Fruit fly (Drosophila melanogaster): Measurements from ENCODE around the gene grim.

grim gene

DNA sequence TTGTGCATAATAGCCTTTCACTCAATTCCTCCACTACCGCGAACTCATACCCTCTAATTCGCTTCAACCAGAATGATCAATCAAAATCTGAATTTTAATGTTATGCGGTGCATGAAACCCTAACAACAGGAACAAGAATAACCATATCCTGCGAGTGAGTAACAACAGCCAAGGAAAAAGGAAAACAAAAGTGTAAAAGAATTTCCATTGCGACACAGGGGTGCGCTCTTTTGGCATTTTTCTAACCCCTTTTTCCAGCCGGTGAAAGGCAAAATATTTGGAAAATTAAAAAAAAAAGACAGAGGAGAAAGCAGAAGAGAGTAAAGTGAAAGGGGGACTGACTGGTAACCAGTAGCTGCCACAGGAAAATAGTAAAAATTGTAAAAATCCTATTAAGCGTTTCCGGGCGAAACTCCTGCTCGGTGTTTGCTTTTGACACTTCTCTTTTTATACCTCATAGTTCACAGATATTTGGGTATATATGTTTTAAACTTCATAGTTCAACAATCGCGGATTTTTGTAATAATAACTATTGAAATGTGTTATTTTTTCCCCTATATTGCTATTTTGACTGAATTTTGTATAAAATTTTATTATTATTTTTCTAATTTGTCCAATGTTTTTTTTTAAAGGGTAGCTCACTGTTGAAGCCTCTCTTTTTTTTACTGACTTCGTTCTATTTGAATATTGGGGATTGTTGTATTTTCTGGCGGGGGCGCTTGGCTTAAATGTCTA lies 14.1 kb downstream of the grim start:
- no peak for TF ChIP-seq CG17801 (GFP tag; optimal IDR thresholded peaks at IDR 0.05; ENCODE audit: partially characterized antibody)

DNA sequence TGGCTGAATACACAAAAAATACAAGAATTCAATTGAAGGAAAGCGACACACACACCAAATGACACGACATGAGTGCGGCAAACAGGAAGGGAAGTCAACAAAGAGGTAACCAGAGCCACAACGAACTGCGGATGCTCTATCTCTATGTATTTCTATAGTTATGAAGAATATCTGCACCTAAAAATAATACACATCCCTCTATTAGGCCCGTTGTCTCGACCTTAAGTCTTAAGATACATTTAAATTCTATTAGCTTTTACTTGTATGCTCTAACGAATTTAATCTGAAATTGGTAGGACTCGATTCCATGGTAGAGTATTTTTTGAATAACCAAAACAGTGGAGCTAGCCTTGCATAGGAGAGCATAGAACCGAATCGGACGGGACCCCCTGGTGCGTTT lies 23.0 kb downstream of the grim start:
- TF ChIP-seq CG17801 (GFP tag; optimal IDR thresholded peaks at IDR 0.05; ENCODE audit: partially characterized antibody) = no peak

DNA sequence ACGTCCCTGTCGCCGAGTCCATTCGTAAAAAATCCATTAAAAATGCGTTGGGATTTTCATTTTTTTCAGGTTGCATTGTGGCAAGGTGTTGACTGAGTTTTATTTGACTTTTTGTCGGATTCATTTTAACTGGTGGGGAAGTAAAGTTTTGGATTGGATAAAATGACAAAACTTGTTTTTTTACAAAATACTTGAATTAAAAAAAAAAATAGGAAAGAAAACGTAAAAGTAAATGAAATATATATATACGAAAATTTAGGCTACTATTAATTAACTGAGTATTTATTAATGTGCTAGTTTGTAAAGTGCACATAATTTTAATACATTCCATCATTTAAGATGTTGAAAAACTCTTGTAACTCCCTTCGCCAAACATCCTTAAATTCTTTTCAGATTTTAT lies 27.6 kb downstream of the grim start:
- TF ChIP-seq CG17801 (GFP tag; optimal IDR thresholded peaks at IDR 0.05; ENCODE audit: partially characterized antibody) = no peak

DNA sequence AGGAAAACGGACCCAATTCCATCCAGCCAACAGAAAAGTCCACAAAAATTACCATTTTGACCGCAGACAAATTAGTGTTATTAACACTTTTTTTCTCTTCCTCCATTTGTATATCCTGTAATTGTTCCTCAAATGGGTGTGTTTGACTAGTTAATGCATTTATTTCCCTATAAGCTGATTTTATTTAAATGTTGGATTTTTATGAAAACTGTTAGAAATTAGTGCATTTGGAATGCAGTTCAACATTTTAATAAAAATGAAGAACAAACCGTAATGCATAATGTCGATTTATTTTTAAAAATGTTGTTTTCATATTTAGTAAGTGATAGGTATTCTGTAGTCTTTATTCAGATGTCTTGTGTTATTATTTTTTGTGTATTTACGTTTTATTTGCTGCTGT lies 28.3 kb downstream of the grim start:
- TF ChIP-seq CG17801 (GFP tag; optimal IDR thresholded peaks at IDR 0.05; ENCODE audit: partially characterized antibody) = no peak

DNA sequence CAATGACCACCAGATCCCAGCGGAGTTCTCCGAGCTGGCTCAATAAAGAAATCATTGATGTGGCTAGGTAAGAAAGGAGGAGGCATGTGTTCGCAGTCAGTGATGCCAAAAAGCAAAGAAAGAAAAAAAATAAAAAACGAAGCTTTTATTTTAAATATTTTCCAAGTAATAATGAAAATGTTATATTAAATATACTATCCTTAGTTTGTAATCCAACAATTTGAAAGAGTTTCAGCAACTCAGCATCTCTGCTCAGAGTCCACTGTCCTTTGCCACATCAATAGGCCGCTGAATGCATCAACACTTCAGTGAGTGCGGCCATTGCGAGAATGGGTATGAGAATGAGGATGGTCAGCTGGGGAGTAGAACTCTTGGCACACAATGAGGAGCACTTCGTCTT lies 30.0 kb downstream of the grim start:
- TF ChIP-seq CG17801 (GFP tag; optimal IDR thresholded peaks at IDR 0.05; ENCODE audit: partially characterized antibody) = no peak

DNA sequence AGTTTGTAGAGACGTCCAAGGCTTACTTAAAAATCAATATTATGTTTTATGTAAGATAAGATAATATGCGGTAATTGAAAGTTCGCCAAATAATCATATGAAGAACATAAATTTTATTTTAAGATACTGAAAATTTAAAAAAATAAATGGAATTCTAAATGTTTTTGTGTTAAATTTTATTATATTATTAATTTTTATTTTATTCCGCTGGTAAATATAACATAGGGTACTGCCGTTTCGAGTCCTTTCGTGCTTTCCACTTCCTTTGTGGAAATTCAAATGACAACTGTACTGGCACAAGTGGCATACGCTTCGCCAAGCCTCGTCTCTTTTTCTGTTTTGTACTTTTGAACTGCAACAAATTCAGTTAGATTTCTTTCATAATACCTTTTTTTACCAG lies 31.1 kb downstream of the grim start:
- no peak for TF ChIP-seq CG17801 (GFP tag; optimal IDR thresholded peaks at IDR 0.05; ENCODE audit: partially characterized antibody)

DNA sequence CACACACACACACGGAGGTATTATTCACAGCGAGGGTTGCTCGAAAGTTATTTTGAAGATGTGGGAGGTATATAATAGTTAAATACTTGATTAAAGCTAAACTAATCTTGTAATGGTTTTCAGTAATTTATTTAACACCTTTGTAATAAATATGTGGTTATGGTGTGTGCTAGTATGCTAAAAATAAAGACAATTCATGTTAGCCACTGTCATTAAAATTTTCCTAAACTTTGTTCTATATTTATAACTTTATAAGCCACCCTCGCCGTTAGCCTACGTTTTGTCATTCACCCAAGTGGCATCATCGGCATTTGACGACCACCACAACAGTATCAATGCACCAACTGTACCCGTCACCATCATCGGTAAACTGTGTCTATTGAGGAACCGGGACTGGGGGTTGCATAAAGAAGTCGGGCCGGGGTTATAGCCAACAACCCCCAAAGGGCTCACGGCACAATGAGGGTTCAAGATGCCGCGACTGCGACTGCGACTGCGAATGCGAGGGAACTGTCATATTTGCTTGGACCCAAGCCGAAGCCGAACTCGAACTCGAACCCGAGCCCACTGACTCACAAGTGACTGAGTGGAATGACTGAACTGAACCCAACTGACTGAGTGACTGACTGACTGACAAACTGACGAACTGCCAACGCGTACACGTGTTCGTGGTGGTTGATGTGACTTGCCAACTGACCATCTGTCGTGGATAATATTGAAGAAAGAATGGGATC lies 31.7 kb downstream of the grim start:
- no peak for TF ChIP-seq CG17801 (GFP tag; optimal IDR thresholded peaks at IDR 0.05; ENCODE audit: partially characterized antibody)

DNA sequence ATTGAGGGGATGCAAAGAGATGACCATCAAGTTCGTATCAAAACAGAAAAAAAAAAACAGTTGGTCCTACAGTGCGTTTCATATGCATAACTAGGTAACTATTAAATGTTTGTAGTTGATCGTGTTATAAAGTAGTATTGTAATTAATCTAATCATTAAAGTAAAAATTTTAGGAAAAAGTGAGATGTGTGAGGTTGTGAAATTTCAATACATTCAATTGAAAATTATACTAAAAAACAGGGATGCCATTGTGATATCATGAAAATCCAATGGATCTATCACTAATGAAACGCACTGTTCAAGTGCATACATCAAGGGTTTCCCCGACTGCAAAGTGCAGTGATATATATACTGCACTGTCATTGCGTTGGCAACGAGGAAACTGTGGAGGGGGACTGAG lies 33.3 kb downstream of the grim start:
- no peak for TF ChIP-seq CG17801 (GFP tag; optimal IDR thresholded peaks at IDR 0.05; ENCODE audit: partially characterized antibody)

DNA sequence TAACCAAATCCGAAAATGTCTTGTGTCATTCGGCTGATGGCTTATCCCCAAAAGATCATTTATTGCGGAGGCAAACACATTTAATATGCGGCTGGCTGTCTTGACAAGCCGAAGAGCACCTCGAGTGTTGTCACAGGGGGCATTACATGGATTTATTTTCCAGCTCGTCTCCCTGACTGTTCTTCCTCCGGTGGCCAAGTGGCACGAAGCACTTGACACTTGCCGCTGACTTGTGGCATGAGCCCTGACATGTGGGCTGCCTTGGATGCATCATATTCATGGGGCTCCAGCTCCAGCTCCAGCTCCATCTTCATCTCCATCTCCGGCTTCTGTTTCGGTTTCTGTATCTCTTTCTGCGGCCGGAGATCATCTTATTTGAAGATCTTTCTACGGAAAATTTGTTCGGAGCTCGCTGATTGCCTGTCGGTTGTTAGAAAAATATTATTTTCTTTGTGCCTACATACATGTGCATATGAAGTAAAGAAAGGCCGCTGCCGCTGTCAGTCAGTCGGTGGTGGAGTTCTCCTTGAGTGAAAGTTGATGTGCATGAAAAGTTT lies 36.1 kb downstream of the grim start:
- no peak for TF ChIP-seq CG17801 (GFP tag; optimal IDR thresholded peaks at IDR 0.05; ENCODE audit: partially characterized antibody)

DNA sequence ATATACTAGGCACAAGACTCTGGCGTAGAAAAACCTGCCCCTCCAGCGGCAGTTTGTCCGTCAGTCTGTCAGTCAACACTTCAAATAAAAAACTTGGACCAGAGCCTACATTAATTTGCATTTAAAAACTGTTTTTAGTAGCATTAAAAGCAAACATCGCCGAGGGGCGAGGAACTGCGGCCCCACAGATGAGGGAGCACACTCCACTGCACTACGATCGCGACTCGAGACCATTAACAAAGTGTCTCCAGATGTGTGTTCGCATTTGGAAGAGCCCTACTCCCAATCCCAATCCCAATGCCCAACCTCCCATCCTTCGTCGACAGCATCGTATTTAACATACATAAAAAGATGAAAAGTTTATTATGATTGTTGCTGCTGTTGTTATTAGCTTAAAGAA lies 37.8 kb downstream of the grim start:
- no peak for TF ChIP-seq CG17801 (GFP tag; optimal IDR thresholded peaks at IDR 0.05; ENCODE audit: partially characterized antibody)

DNA sequence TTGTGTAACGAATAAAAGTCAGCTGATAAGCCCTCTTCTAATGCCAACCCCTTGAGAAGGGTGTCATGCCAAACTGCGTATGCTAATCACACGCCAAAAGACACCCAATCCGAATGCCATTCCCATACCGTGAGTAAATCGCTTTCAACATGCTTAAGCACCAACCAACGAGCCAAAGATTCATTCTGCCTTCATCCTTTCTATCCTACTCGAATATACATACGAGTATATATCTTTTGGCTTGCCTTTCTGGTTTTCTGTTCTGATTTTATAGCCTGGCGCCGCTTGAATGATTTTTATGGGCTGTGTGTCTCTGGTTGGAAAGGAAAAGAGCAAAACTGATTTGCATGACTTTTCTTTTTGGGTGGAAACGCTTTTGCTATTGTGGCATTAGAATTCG lies 38.7 kb downstream of the grim start:
- TF ChIP-seq CG17801 (GFP tag; optimal IDR thresholded peaks at IDR 0.05; ENCODE audit: partially characterized antibody) = no peak

DNA sequence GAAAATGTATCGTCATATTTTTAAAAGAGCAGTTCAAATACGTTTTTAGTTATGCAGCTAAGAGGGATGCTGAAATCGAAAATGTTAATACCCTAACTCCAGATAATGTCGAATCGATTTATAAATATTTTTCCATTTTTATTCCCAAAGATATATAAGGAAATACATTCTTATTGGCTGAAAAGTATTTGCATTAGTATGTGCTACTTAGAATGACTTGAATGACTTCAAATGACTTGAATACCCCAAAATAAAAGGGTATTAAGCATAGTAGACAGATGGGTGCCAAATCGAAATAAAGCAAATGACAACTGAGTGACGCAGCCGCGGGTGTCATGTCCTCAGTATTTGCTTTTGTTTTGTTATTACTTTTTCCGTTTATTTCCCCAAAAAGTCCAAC lies 45.5 kb downstream of the grim start:
- TF ChIP-seq CG17801 (GFP tag; optimal IDR thresholded peaks at IDR 0.05; ENCODE audit: partially characterized antibody) = no peak

DNA sequence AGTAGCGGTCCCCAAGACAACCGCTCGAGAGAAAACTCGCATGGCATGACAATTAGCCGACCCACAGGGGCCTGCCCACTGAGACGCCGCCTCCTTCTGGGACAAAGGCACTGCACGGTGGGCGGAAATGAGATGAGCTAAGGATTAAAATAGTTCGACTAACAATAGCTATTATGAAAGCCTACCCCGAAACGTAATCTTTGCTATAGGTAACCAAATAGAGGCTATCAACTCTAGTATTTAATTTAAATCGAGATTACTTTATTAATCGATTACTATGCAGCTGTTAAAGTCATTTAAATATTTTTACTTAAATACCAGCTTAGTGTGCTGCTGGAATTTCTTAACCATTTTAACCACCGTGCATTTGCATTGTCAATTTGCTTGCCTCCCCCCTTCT lies 47.2 kb downstream of the grim start:
- no peak for TF ChIP-seq CG17801 (GFP tag; optimal IDR thresholded peaks at IDR 0.05; ENCODE audit: partially characterized antibody)
